Worm (Caenorhabditis elegans) whole organism, early embryonic: Measurements from ENCODE around the gene cyp-33B1.

Source experiments
- B0310.2 ChIP-seq: sonication (generic microtip); optimal IDR thresholded peaks from 2 replicates; lab custom pipeline; 2016; ENCODE audit warnings: mild to moderate bottlenecking, missing genetic modification characterization, missing compliant biosample characterization
- ama-1 ChIP-seq: fragments of 150-350 bp; optimal IDR thresholded peaks from 2 replicates; lab custom pipeline; 2014
- ceh-36 ChIP-seq: sonication (generic microtip); optimal IDR thresholded peaks from 2 replicates; lab custom pipeline; 2016; ENCODE audit warnings: missing genetic modification characterization, inconsistent platforms, missing compliant biosample characterization
- ets-7 ChIP-seq: sonication (generic microtip); optimal IDR thresholded peaks from 2 replicates; lab custom pipeline; 2016; ENCODE audit warnings: missing genotype, missing genetic modification characterization, missing compliant biosample characterization
- flt-1 ChIP-seq: fragments of 200-800 bp; sonication (Bioruptor generic); IDR thresholded peaks from 2 replicates; pipeline ENCODE4 v1.3.6; 2022; ENCODE audit warnings: missing genetic modification characterization, missing compliant biosample characterization
- pes-1 ChIP-seq: fragments of 200-800 bp; sonication (Bioruptor generic); IDR thresholded peaks from 2 replicates; pipeline ENCODE4 v1.3.6; 2022; ENCODE audit warnings: missing genetic modification reagents, missing genetic modification characterization, missing compliant biosample characterization

ce11 chrV:9065001-9065400 is 23.9 kb downstream of the cyp-33B1 start:
- TF ChIP-seq ets-7 (tag; lab: Kevin White, UChicago) (no peak), ceh-36 (tag; lab: Kevin White, UChicago) (no peak), pes-1 (no peak), ama-1 (lab: Kevin White, UChicago) (no peak), B0310.2 (tag; lab: Kevin White, UChicago) (no peak), flt-1 (no peak)
